Fruit fly (Drosophila melanogaster) whole organism, wandering third instar larva: ENCODE measurements around the gene CG43439.

Experiments used
- Abd-B ChIP-seq: fragments of >200 bp; optimal IDR thresholded peaks from 2 replicates; lab custom pipeline; 2017; ENCODE audit warnings: missing biosample characterization, missing genetic modification characterization
- CG32264 ChIP-seq: fragments of 200-800 bp; sonication (Bioruptor generic); optimal IDR thresholded peaks from 2 replicates; lab custom pipeline; 2016; ENCODE audit warnings: missing biosample characterization, missing genetic modification characterization
- CrebA ChIP-seq: fragments of 200-800 bp; sonication (Bioruptor generic); optimal IDR thresholded peaks from 2 replicates; lab custom pipeline; 2016; ENCODE audit warnings: missing biosample characterization, mild to moderate bottlenecking, missing genetic modification characterization, borderline replicate concordance
- Dfd ChIP-seq: fragments of >200 bp; optimal IDR thresholded peaks from 2 replicates; lab custom pipeline; 2017; ENCODE audit warnings: missing biosample characterization, missing genetic modification characterization
- Dif ChIP-seq: fragments of 200-275, 200-300 bp; sonication (Bioruptor generic); optimal IDR thresholded peaks from 2 replicates; lab custom pipeline; 2018; ENCODE audit warnings: missing biosample characterization, missing genetic modification characterization; ENCODE audit not compliant: partially characterized antibody
- GATAd ChIP-seq: sonication (Bioruptor generic); optimal IDR thresholded peaks from 2 replicates; lab custom pipeline; 2016; ENCODE audit warnings: missing biosample characterization, missing genetic modification characterization
- Hnf4 ChIP-seq: fragments of 200-800 bp; sonication (Bioruptor generic); optimal IDR thresholded peaks from 2 replicates; lab custom pipeline; 2016; ENCODE audit warnings: missing biosample characterization, mild to moderate bottlenecking, missing genetic modification characterization
- Hr83 ChIP-seq: fragments of 200-300 bp; sonication (Bioruptor generic); optimal IDR thresholded peaks from 2 replicates; lab custom pipeline; 2016; ENCODE audit warnings: missing biosample characterization, mild to moderate bottlenecking, missing genetic modification characterization, moderate library complexity; ENCODE audit not compliant: poor library complexity, severe bottlenecking
- Mio ChIP-seq: sonication (Bioruptor generic); optimal IDR thresholded peaks from 2 replicates; lab custom pipeline; 2016; ENCODE audit warnings: missing biosample characterization, missing genetic modification characterization
- N ChIP-seq: fragments of >200 bp; optimal IDR thresholded peaks from 2 replicates; lab custom pipeline; 2018; ENCODE audit warnings: missing biosample characterization, missing external identifiers, missing genetic modification characterization
- OdsH ChIP-seq: fragments of 200-800 bp; sonication (Bioruptor generic); optimal IDR thresholded peaks from 2 replicates; lab custom pipeline; 2016; ENCODE audit warnings: missing biosample characterization, mild to moderate bottlenecking, missing genetic modification characterization
- Rel ChIP-seq, 2 experiments: fragments of 200-800 bp; sonication (Bioruptor generic) in 1 of 2; optimal IDR thresholded peaks; 2 replicates in 1 of 2; 3 replicates in 1 of 2; lab custom pipeline; 2016 to 2019; ENCODE audit warnings: mild to moderate bottlenecking in 2 of 2, missing biosample characterization in 2 of 2, missing genetic modification characterization in 2 of 2, moderate library complexity in 1 of 2
- Sp1 ChIP-seq: fragments of 200-800 bp; sonication (Bioruptor generic); optimal IDR thresholded peaks from 3 replicates; lab custom pipeline; 2019; ENCODE audit warnings: missing biosample characterization, mild to moderate bottlenecking, missing genetic modification characterization, moderate library complexity
- Vsx2 ChIP-seq: fragments of 200-300, 225-300 bp; sonication (Bioruptor generic); optimal IDR thresholded peaks from 2 replicates; lab custom pipeline; 2018; ENCODE audit warnings: missing biosample characterization, missing genetic modification characterization; ENCODE audit not compliant: partially characterized antibody
- br ChIP-seq: fragments of 200-800 bp; sonication (Bioruptor generic); optimal IDR thresholded peaks from 2 replicates; lab custom pipeline; 2016; ENCODE audit warnings: missing biosample characterization, missing genetic modification characterization
- dl ChIP-seq, 2 experiments: fragments of 175-275, 200-275 bp in 1 of 2; fragments of 200-275 bp in 1 of 2; sonication (Bioruptor generic); optimal IDR thresholded peaks; lab custom pipeline; 2018; ENCODE audit warnings: mild to moderate bottlenecking in 2 of 2, missing biosample characterization in 2 of 2, missing genetic modification characterization in 2 of 2, moderate library complexity in 2 of 2; ENCODE audit not compliant: partially characterized antibody in 2 of 2, insufficient read depth in 1 of 2
- dsf ChIP-seq: sonication (Bioruptor generic); optimal IDR thresholded peaks from 2 replicates; lab custom pipeline; 2016; ENCODE audit warnings: missing biosample characterization, missing genetic modification characterization, borderline replicate concordance
- foxo ChIP-seq, 2 experiments: fragments of 200-800 bp; sonication (Bioruptor generic); optimal IDR thresholded peaks; 2 replicates in 1 of 2; 3 replicates in 1 of 2; lab custom pipeline; 2016 to 2017; ENCODE audit warnings: missing biosample characterization in 2 of 2, missing genetic modification characterization in 2 of 2
- h ChIP-seq: fragments of 200-800 bp; sonication (Bioruptor generic); optimal IDR thresholded peaks from 3 replicates; lab custom pipeline; 2016; ENCODE audit warnings: missing biosample characterization, mild to moderate bottlenecking, missing genetic modification characterization
- jim ChIP-seq: fragments of 175-275, 200-325 bp; sonication (Bioruptor generic); optimal IDR thresholded peaks from 2 replicates; lab custom pipeline; 2016; ENCODE audit warnings: missing biosample characterization, mild to moderate bottlenecking, missing genetic modification characterization
- lola ChIP-seq: fragments of >200 bp; optimal IDR thresholded peaks from 2 replicates; lab custom pipeline; 2017; ENCODE audit warnings: missing biosample characterization, missing genetic modification characterization
- pan ChIP-seq: fragments of >200 bp; optimal IDR thresholded peaks from 2 replicates; lab custom pipeline; 2017
- psq ChIP-seq: fragments of 200-800 bp; sonication (Bioruptor generic); optimal IDR thresholded peaks from 3 replicates; lab custom pipeline; 2017; ENCODE audit warnings: missing biosample characterization, mild to moderate bottlenecking, missing genetic modification characterization, moderate library complexity
- rgr ChIP-seq: fragments of 200-800 bp; sonication (Bioruptor generic); optimal IDR thresholded peaks from 3 replicates; lab custom pipeline; 2016; ENCODE audit warnings: missing biosample characterization, mild to moderate bottlenecking, missing genetic modification characterization
- sage ChIP-seq: fragments of 200-800 bp; sonication (Bioruptor generic); optimal IDR thresholded peaks from 2 replicates; lab custom pipeline; 2016; ENCODE audit warnings: missing biosample characterization, mild to moderate bottlenecking, missing genetic modification characterization
- tai ChIP-seq: sonication (Bioruptor generic); optimal IDR thresholded peaks from 2 replicates; lab custom pipeline; 2016; ENCODE audit warnings: missing biosample characterization, missing genetic modification characterization
- usp ChIP-seq: fragments of >200 bp; optimal IDR thresholded peaks from 2 replicates; lab custom pipeline; 2017; ENCODE audit warnings: missing biosample characterization, missing genetic modification characterization

The CG43439 gene

dm6 chr3L:6963792-6964487 is 20.4 kb downstream of the CG43439 start (continued):
- no peak for TF ChIP-seq pan (lab: Kevin White, UChicago)

dm6 chr3L:6963175-6963574 is 21.2 kb downstream of the CG43439 start:
- TF ChIP-seq psq (GFP tag; lab: Kevin White, UChicago) (no peak), tai (GFP tag; lab: Kevin White, UChicago) (no peak), h (no peak), Sp1 (GFP tag; lab: Kevin White, UChicago) (no peak), sage (GFP tag; lab: Kevin White, UChicago) (no peak), Mio (GFP tag; lab: Kevin White, UChicago) (no peak), dsf (GFP tag; lab: Kevin White, UChicago) (no peak), Dif (no peak), Abd-B (no peak), GATAd (GFP tag; lab: Kevin White, UChicago) (no peak), br (GFP tag; lab: Kevin White, UChicago) (no peak)
- TF ChIP-seq, all 38 proteins: peak for 0

dm6 chr3L:6961992-6962570 is 22.3 kb downstream of the CG43439 start:
- no peak for TF ChIP-seq dl (GFP tag; optimal IDR thresholded peaks at IDR 0.05; lab: Kevin White, UChicago; ENCODE audit: insufficient read depth in 1 of 2, partially characterized antibody in 2 of 2)
- no peak for TF ChIP-seq OdsH (GFP tag; lab: Kevin White, UChicago)
- TF ChIP-seq sage (GFP tag; lab: Kevin White, UChicago) = no peak
- TF ChIP-seq Hr83 (GFP tag; lab: Kevin White, UChicago) = no peak
- no peak for TF ChIP-seq usp (GFP tag; lab: Kevin White, UChicago)
- no peak for TF ChIP-seq foxo (GFP tag; optimal IDR thresholded peaks at IDR 0.05; lab: Kevin White, UChicago)
- no peak for TF ChIP-seq lola
- no peak for TF ChIP-seq N (GFP tag; lab: Kevin White, UChicago)
- TF ChIP-seq dsf (GFP tag; lab: Kevin White, UChicago) = no peak
- no peak for TF ChIP-seq jim (GFP tag; lab: Kevin White, UChicago)
- TF ChIP-seq CG32264 (GFP tag; lab: Kevin White, UChicago) = no peak
- TF ChIP-seq, all 38 proteins: peak for 0

- TF ChIP-seq Vsx2 (GFP tag; lab: Kevin White, UChicago) (no peak), Rel (GFP tag; optimal IDR thresholded peaks at IDR 0.05; lab: Kevin White, UChicago) (no peak), Rel (tag; optimal IDR thresholded peaks at IDR 0.05; lab: Kevin White, UChicago) (no peak), Hnf4 (GFP tag; lab: Kevin White, UChicago) (no peak), rgr (GFP tag; lab: Kevin White, UChicago) (no peak), Dfd (no peak), CrebA (GFP tag; lab: Kevin White, UChicago) (no peak)
Measured at dm6 chr3L:6957753-6958420, 26.5 kb downstream of the CG43439 start, which contains the start of the genes Uqcc1 and Surf1. Gene Uqcc1 (minus strand): TSS chr3L:6958108. Gene Surf1 (plus strand): TSS chr3L:6958346.
